Worm (Caenorhabditis elegans) whole organism, L4 larva: ENCODE results near the gene F16G10.2.

ENCODE experiments used
- ceh-82 ChIP-seq: sonication (generic microtip); optimal IDR thresholded peaks from 2 replicates; lab custom pipeline; 2017; ENCODE audit warnings: missing biosample characterization, missing genetic modification characterization
- daf-16 ChIP-seq, 3 experiments: sonication (generic microtip); optimal IDR thresholded peaks; 2 replicates each; lab custom pipeline; 2016 to 2017; ENCODE audit warnings: missing genetic modification characterization in 3 of 3, missing genetic modification reagents in 3 of 3, mild to moderate bottlenecking in 2 of 3, missing compliant biosample characterization in 2 of 3, missing biosample characterization in 1 of 3, moderate library complexity in 1 of 3
- dpl-1 ChIP-seq: fragments of 150-350 bp; optimal IDR thresholded peaks from 2 replicates; lab custom pipeline; 2014; ENCODE audit warnings: missing biosample characterization, missing genetic modification reagents, missing genetic modification characterization
- dve-1 ChIP-seq: sonication (generic microtip); optimal IDR thresholded peaks from 2 replicates; lab custom pipeline; 2017; ENCODE audit warnings: antibody characterized with exemption, mild to moderate bottlenecking, missing genetic modification characterization, missing compliant biosample characterization; ENCODE audit not compliant: insufficient read depth
- hif-1 ChIP-seq, 2 experiments: sonication (generic microtip); optimal IDR thresholded peaks; 2 replicates each; lab custom pipeline; 2016 to 2017; ENCODE audit warnings: missing compliant biosample characterization in 2 of 2, missing genetic modification characterization in 2 of 2, missing genetic modification reagents in 2 of 2, missing genotype in 2 of 2, mild to moderate bottlenecking in 1 of 2
- pqm-1 ChIP-seq: sonication (generic microtip); optimal IDR thresholded peaks from 2 replicates; lab custom pipeline; 2017; ENCODE audit warnings: missing biosample characterization, missing genetic modification characterization
- snpc-1.2 ChIP-seq: fragments of 200-800 bp; sonication (Bioruptor generic); IDR thresholded peaks from 2 replicates; pipeline ENCODE4 v1.3.6; 2022; ENCODE audit warnings: missing genetic modification reagents, missing genetic modification characterization, missing compliant biosample characterization
- unc-62 ChIP-seq, 3 experiments: fragments of 150-350 bp in 1 of 3; sonication (generic microtip); optimal IDR thresholded peaks in 2 of 3; peaks in 1 of 3; 1 replicate in 1 of 3; 2 replicates in 2 of 3; lab custom pipeline; 2014 to 2017; ENCODE audit warnings: missing biosample characterization in 3 of 3, missing genetic modification characterization in 3 of 3, missing genetic modification reagents in 3 of 3, missing genotype in 1 of 3
- ztf-11 ChIP-seq: fragments of 150-350 bp; optimal IDR thresholded peaks from 2 replicates; lab custom pipeline; 2014; ENCODE audit warnings: missing biosample characterization, missing genetic modification characterization

DNA sequence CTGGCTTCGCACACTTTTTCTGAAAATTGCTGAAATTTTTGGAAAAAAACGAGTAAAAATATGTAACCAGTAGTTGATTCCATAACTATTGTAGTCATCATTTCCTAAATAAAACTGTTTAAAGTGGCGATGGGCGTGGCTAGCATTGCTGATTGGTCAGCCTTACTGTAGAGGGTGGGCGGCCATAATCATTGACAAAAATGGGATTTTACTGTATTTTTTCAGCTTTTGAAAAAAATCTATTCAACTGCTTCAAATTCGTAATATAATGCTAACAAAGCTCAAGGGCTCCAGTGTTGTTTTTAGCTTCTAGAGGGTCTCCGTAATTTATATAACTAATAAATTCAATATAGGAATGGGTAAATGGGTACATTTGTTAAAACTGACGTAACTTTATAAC is 5.1 kb downstream of the F16G10.2 start, which contains the start of gene F16G10.7:
- no peak for TF ChIP-seq ztf-11 (tag; lab: Kevin White, UChicago)
- TF ChIP-seq pqm-1 (tag; lab: Kevin White, UChicago): no peak
- TF ChIP-seq hif-1 (tag; optimal IDR thresholded peaks at IDR 0.05; lab: Kevin White, UChicago): no peak
- no peak for TF ChIP-seq ceh-82 (tag; lab: Kevin White, UChicago)
- no peak for TF ChIP-seq unc-62 (GFP tag; optimal IDR thresholded peaks at IDR 0.05 in 1 of 2; lab: Kevin White, UChicago)
- TF ChIP-seq unc-62 (tag; optimal IDR thresholded peaks at IDR 0.05; lab: Kevin White, UChicago): no peak
- no peak for TF ChIP-seq daf-16 (GFP tag; optimal IDR thresholded peaks at IDR 0.05; lab: Kevin White, UChicago)
- no peak for TF ChIP-seq daf-16 (tag; optimal IDR thresholded peaks at IDR 0.05; lab: Kevin White, UChicago)
- TF ChIP-seq dve-1 (tag; lab: Kevin White, UChicago): no peak
- TF ChIP-seq dpl-1: no peak
- TF ChIP-seq snpc-1.2: no peak
